Worm (Caenorhabditis elegans): Measurements from ENCODE around the gene C09B8.8.

- TF ChIP-seq pha-4 (tag; optimal IDR thresholded peaks at IDR 0.05): no peak
- no peak for TF ChIP-seq unc-39 (tag; optimal IDR thresholded peaks at IDR 0.05)
- TF ChIP-seq daf-12 (tag; optimal IDR thresholded peaks at IDR 0.05): no peak
- TF ChIP-seq nhr-28 (tag; optimal IDR thresholded peaks at IDR 0.05): no peak
- no peak for TF ChIP-seq tbx-2 (tag; optimal IDR thresholded peaks at IDR 0.05)
- no peak for TF ChIP-seq lin-39 (tag; optimal IDR thresholded peaks at IDR 0.05)
- no peak for TF ChIP-seq ceh-82 (tag; optimal IDR thresholded peaks at IDR 0.05)
- TF ChIP-seq lin-15B (tag; optimal IDR thresholded peaks at IDR 0.05): no peak
- no peak for TF ChIP-seq fos-1 (tag; optimal IDR thresholded peaks at IDR 0.05)
- TF ChIP-seq nhr-12 (tag; optimal IDR thresholded peaks at IDR 0.05): no peak
- TF ChIP-seq ama-1 (optimal IDR thresholded peaks at IDR 0.05): no peak
- no peak for TF ChIP-seq eor-1 (tag; optimal IDR thresholded peaks at IDR 0.05)
- no peak for TF ChIP-seq mdl-1 (tag; optimal IDR thresholded peaks at IDR 0.05)
These were observed 13.8 kb downstream of the C09B8.8 start for ce11 chrX:6029075-6029474.
